Worm (Caenorhabditis elegans) whole organism, L1 larva: Measurements from ENCODE around the gene nhr-118.

Source experiments
- egl-13 ChIP-seq: sonication (generic microtip); optimal IDR thresholded peaks from 2 replicates; lab custom pipeline; 2016; ENCODE audit warnings: missing genotype, missing genetic modification reagents, missing genetic modification characterization, missing compliant biosample characterization
- lin-15B ChIP-seq: fragments of 150-350 bp; sonication (generic microtip); optimal IDR thresholded peaks from 3 replicates; lab custom pipeline; 2014; ENCODE audit warnings: missing biosample characterization, missing genetic modification characterization
- nhr-11 ChIP-seq: fragments of 150-350 bp; optimal IDR thresholded peaks from 2 replicates; lab custom pipeline; 2014; ENCODE audit warnings: missing biosample characterization, missing genetic modification characterization
- nhr-12 ChIP-seq: sonication (generic microtip); optimal IDR thresholded peaks from 2 replicates; lab custom pipeline; 2017; ENCODE audit warnings: missing biosample characterization, missing genetic modification characterization
- unc-62 ChIP-seq: fragments of 150-350 bp; optimal IDR thresholded peaks from 2 replicates; lab custom pipeline; 2014; ENCODE audit warnings: missing biosample characterization, missing genetic modification reagents, missing genetic modification characterization

DNA sequence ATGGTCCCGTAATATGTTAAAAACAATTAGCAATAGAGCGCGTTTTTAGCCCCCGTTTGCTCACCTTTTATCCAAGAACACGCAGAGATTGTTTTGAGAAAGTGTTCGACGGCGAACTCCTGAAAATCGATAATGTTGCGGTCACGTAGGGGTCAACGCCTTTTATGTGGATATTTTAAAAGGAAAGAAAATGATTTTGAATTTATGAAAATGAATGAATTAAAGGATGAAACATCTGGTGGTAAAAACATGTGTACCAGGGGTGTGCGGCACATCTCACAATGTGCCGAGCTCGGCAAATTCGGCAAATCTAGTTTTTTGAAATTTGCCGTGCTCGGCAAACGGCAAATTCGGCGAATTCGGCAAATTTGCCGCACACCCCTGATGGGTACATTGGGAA is 7.5 kb upstream of the nhr-118 start, which contains the start of gene F13A2.4:
- TF ChIP-seq lin-15B (tag; lab: Kevin White, UChicago) (no peak), nhr-12 (tag; lab: Kevin White, UChicago) (no peak), nhr-11 (tag; lab: Kevin White, UChicago) (no peak), unc-62 (GFP tag; lab: Kevin White, UChicago) (no peak), egl-13 (tag; lab: Kevin White, UChicago) (no peak)
